Worm (Caenorhabditis elegans) whole organism, mixed stage, embryonic: Measurements from ENCODE around the gene gon-14.
A peak's percentile ranks its signal among the peaks of the same experiment; 100 is the strongest.

Source experiments
- M03D4.4 ChIP-seq: sonication (generic microtip); optimal IDR thresholded peaks from 2 replicates; lab custom pipeline; 2017; ENCODE audit warnings: mild to moderate bottlenecking, missing genetic modification characterization, missing compliant biosample characterization
- bed-3 ChIP-seq: fragments of 200-800 bp; sonication (Bioruptor generic); optimal IDR thresholded peaks from 3 replicates; lab custom pipeline; 2018; ENCODE audit warnings: mild to moderate bottlenecking, missing genetic modification characterization, moderate library complexity, missing compliant biosample characterization
- blmp-1 ChIP-seq: fragments of 150-350 bp; optimal IDR thresholded peaks from 2 replicates; lab custom pipeline; 2014; ENCODE audit warnings: missing biosample characterization, missing genetic modification characterization
- ceh-39 ChIP-seq: fragments of 150-350 bp; optimal IDR thresholded peaks from 2 replicates; lab custom pipeline; 2014; ENCODE audit warnings: missing biosample characterization, missing genetic modification characterization
- ceh-43 ChIP-seq: fragments of 200-800 bp; sonication (Bioruptor generic); optimal IDR thresholded peaks from 2 replicates; lab custom pipeline; 2018; ENCODE audit warnings: mild to moderate bottlenecking, missing genetic modification characterization, moderate library complexity, missing compliant biosample characterization
- ces-1 ChIP-seq: fragments of 150-350 bp; optimal IDR thresholded peaks from 2 replicates; lab custom pipeline; 2014; ENCODE audit warnings: missing biosample characterization, missing genetic modification reagents, missing genetic modification characterization
- cnd-1 ChIP-seq: fragments of 200-800 bp; sonication (Bioruptor generic); optimal IDR thresholded peaks from 2 replicates; lab custom pipeline; 2018; ENCODE audit warnings: mild to moderate bottlenecking, missing genetic modification characterization, missing compliant biosample characterization
- drap-1 ChIP-seq: fragments of 200-800 bp; sonication (Bioruptor generic); optimal IDR thresholded peaks from 3 replicates; lab custom pipeline; 2018; ENCODE audit warnings: mild to moderate bottlenecking, missing genetic modification characterization, missing compliant biosample characterization
- elt-1 ChIP-seq: sonication (generic microtip); optimal IDR thresholded peaks from 2 replicates; lab custom pipeline; 2017; ENCODE audit warnings: missing genetic modification characterization, mild to moderate bottlenecking, missing compliant biosample characterization, antibody characterized with exemption, moderate library complexity, borderline replicate concordance; ENCODE audit not compliant: insufficient read depth
- elt-3 ChIP-seq: fragments of 150-350 bp; optimal IDR thresholded peaks from 2 replicates; lab custom pipeline; 2014; ENCODE audit warnings: missing biosample characterization, missing genetic modification characterization
- flh-1 ChIP-seq: fragments of 200-800 bp; sonication (Bioruptor generic); optimal IDR thresholded peaks from 2 replicates; lab custom pipeline; 2018; ENCODE audit warnings: mild to moderate bottlenecking, missing genetic modification characterization, moderate library complexity, missing compliant biosample characterization
- ham-2 ChIP-seq: fragments of 200-800 bp; sonication (Bioruptor generic); optimal IDR thresholded peaks from 2 replicates; lab custom pipeline; 2018; ENCODE audit warnings: mild to moderate bottlenecking, missing genetic modification characterization, missing compliant biosample characterization
- lin-32 ChIP-seq: fragments of 200-800 bp; sonication (Bioruptor generic); optimal IDR thresholded peaks from 2 replicates; lab custom pipeline; 2018; ENCODE audit warnings: mild to moderate bottlenecking, missing genetic modification characterization, missing compliant biosample characterization
- lsy-2 ChIP-seq: fragments of 150-350 bp; optimal IDR thresholded peaks from 2 replicates; lab custom pipeline; 2014; ENCODE audit warnings: missing biosample characterization, missing genetic modification characterization
- mep-1 ChIP-seq: fragments of 150-350 bp; optimal IDR thresholded peaks from 2 replicates; lab custom pipeline; 2017; ENCODE audit warnings: missing biosample characterization, missing genetic modification reagents, missing genetic modification characterization, inconsistent platforms
- mls-2 ChIP-seq: sonication (generic microtip); optimal IDR thresholded peaks from 2 replicates; lab custom pipeline; 2016; ENCODE audit warnings: mild to moderate bottlenecking, missing genetic modification characterization, moderate library complexity, missing compliant biosample characterization
- nhr-12 ChIP-seq: fragments of 150-350 bp; optimal IDR thresholded peaks from 2 replicates; lab custom pipeline; 2014; ENCODE audit warnings: missing biosample characterization, missing genetic modification characterization
- nhr-2 ChIP-seq: fragments of 150-350 bp; optimal IDR thresholded peaks from 2 replicates; lab custom pipeline; 2014; ENCODE audit warnings: missing biosample characterization, missing genetic modification characterization
- nhr-237 ChIP-seq: fragments of 150-350 bp; optimal IDR thresholded peaks from 2 replicates; lab custom pipeline; 2014; ENCODE audit warnings: missing biosample characterization, missing genetic modification characterization
- nhr-28 ChIP-seq: fragments of 150-350 bp; optimal IDR thresholded peaks from 2 replicates; lab custom pipeline; 2014; ENCODE audit warnings: missing biosample characterization, missing genetic modification characterization
- nhr-76 ChIP-seq: sonication (generic microtip); optimal IDR thresholded peaks from 2 replicates; lab custom pipeline; 2017; ENCODE audit warnings: missing biosample characterization, missing genetic modification characterization
- pha-4 ChIP-seq: fragments of 150-350 bp; optimal IDR thresholded peaks from 2 replicates; lab custom pipeline; 2018; ENCODE audit warnings: missing biosample characterization, missing genetic modification reagents, missing genetic modification characterization
- sem-2 ChIP-seq: fragments of 200-800 bp; sonication (Bioruptor generic); optimal IDR thresholded peaks from 2 replicates; lab custom pipeline; 2018; ENCODE audit warnings: mild to moderate bottlenecking, missing genetic modification characterization, missing compliant biosample characterization
- snpc-4 ChIP-seq: fragments of 150-350 bp; optimal IDR thresholded peaks from 2 replicates; lab custom pipeline; 2014; ENCODE audit warnings: missing biosample characterization, missing genetic modification characterization
- sptf-1 ChIP-seq: sonication (generic microtip); optimal IDR thresholded peaks from 2 replicates; lab custom pipeline; 2017; ENCODE audit warnings: mild to moderate bottlenecking, missing genetic modification characterization, moderate library complexity, missing compliant biosample characterization
- tbx-8 ChIP-seq: fragments of 200-800 bp; sonication (Bioruptor generic); optimal IDR thresholded peaks from 2 replicates; lab custom pipeline; 2018; ENCODE audit warnings: mild to moderate bottlenecking, missing genetic modification characterization, moderate library complexity, missing compliant biosample characterization
- unc-120 ChIP-seq: sonication (generic microtip); optimal IDR thresholded peaks from 2 replicates; lab custom pipeline; 2017; ENCODE audit warnings: missing genetic modification characterization, missing compliant biosample characterization; ENCODE audit not compliant: poor library complexity, severe bottlenecking
- unc-39 ChIP-seq: fragments of 150-350 bp; optimal IDR thresholded peaks from 2 replicates; lab custom pipeline; 2014; ENCODE audit warnings: missing biosample characterization, missing genetic modification characterization
- unc-62 ChIP-seq: fragments of 150-350 bp; optimal IDR thresholded peaks from 2 replicates; lab custom pipeline; 2014; ENCODE audit warnings: missing biosample characterization, missing genetic modification reagents, missing genetic modification characterization
- zip-8 ChIP-seq: fragments of 150-350 bp; optimal IDR thresholded peaks from 2 replicates; lab custom pipeline; 2014; ENCODE audit warnings: missing biosample characterization, missing genetic modification characterization
- ztf-11 ChIP-seq: fragments of 150-350 bp; optimal IDR thresholded peaks from 2 replicates; lab custom pipeline; 2014; ENCODE audit warnings: missing biosample characterization, missing genetic modification characterization

gon-14 gene

DNA sequence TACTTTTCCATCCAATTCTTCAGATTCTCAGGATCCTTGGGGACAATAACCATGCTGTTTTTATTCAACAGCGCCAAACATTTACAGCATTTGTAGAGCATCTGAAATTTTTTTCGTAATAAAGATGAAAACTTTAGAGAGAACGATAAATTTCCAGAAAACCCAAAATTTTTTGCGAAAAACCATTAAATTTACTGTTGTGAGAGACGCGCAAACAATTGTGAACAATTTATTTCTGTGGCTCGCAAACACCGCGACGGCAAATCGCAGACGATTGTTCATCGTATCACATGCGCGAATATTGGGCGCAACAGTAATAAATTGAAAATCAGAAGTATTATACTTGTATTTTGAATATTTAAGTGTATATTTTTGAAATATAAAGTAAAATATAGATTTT lies at the start of gene gon-14:
Gene gon-14, minus strand, starts transcription at position 101 of the 400 bp plus-strand sequence.
- TF ChIP-seq bed-3 (no peak), tbx-8 (GFP tag; lab: Kevin White, UChicago) (no peak)

DNA sequence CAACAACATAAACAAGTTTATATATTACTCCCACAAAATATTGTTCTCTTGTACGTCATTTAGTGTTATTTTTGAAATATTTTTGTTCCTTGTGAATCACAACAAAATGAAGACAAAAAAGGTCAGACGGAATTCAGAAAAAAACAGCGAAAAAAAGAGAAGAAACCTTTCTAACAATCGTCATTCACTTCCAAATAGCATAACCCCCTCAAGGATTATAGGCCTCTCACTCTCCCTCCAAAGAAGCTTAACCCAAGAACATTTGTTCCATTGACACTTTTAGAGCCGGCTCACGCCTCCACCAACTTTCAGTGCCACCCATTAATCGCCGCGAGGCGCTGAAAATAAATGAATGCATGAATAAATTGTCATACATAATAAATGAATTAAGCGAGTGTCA lies 48.6 kb upstream of the gon-14 start:
- no peak for TF ChIP-seq nhr-2 (tag; lab: Kevin White, UChicago)
- no peak for TF ChIP-seq pha-4 (tag; lab: Kevin White, UChicago)
- no peak for TF ChIP-seq bed-3
- TF ChIP-seq M03D4.4: no peak
- no peak for TF ChIP-seq nhr-76 (tag; lab: Kevin White, UChicago)
- no peak for TF ChIP-seq mep-1 (tag; lab: Kevin White, UChicago)
- TF ChIP-seq elt-3 (tag; lab: Kevin White, UChicago): no peak
- TF ChIP-seq ceh-39 (tag; lab: Kevin White, UChicago): no peak
- TF ChIP-seq snpc-4 (tag; lab: Kevin White, UChicago): no peak
- no peak for TF ChIP-seq unc-120 (tag; lab: Kevin White, UChicago)
- no peak for TF ChIP-seq drap-1 (GFP tag; lab: Kevin White, UChicago)
- TF ChIP-seq flh-1 (GFP tag; lab: Kevin White, UChicago): no peak
- TF ChIP-seq zip-8 (tag; lab: Kevin White, UChicago): no peak
- TF ChIP-seq, all 35 proteins: peak for 0

DNA sequence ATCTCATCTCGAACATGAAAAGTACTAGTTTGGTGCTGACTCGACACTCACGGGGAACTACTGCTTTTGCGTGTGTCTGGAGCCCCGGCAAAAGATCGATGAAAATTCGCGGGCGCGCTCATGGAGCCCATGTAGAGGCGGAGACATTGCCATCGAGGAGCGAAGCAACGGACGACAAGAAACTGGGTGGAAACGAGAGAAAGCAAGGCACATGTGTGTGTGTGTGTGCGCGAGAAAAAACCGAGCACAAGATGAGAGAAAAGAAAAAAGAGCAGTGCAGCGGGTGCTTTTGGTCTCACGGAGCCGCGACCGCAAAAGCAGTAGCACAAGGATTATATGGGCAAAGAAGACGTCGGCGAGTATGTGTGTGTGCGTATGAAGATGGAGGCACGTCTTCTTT lies 47.8 kb upstream of the gon-14 start:
- no peak for TF ChIP-seq nhr-28 (tag; lab: Kevin White, UChicago)
- no peak for TF ChIP-seq ceh-39 (tag; lab: Kevin White, UChicago)
- TF ChIP-seq zip-8 (tag; lab: Kevin White, UChicago): no peak
- no peak for TF ChIP-seq ces-1 (GFP tag; lab: Kevin White, UChicago)
- TF ChIP-seq sptf-1 (tag; lab: Kevin White, UChicago): peak; percentile 14
- no peak for TF ChIP-seq ceh-43
- no peak for TF ChIP-seq pha-4 (tag; lab: Kevin White, UChicago)
- no peak for TF ChIP-seq nhr-12 (tag; lab: Kevin White, UChicago)
- peak; percentile 50 for TF ChIP-seq mep-1 (tag; lab: Kevin White, UChicago)
- no peak for TF ChIP-seq unc-62
- TF ChIP-seq blmp-1: no peak
- TF ChIP-seq ztf-11 (tag; lab: Kevin White, UChicago): no peak

DNA sequence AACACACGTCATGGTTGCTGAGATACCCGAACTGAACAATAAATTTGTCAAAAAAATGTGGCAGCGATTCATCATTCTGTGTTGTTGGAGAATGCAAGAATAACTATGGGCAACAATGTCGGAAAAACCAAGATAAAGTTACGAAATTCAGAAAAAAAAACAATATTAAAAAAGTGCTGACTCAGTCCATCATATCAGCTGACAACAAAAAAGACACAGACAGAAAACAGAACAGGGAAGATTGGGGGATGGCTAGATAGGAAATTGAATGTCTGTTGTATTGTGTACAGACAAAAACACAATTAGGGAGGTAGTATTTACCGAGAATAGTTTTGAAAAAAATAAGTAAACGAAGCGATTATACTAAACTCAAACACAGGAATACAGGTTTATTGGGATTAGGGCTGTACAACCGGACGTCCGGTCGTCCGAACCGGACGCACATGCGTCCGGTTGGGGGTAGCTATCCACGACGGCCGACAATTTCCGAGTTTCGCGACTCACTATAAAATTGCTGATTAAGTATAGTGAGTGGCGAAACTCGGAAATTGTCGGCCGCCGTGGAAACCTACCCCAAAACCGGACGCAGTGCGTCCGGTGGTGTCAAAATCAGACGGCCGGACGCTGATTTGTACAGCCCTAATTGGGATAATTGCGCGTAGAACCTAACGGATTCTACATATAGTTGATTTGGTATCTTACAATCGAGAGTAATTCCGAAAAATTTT lies 46.7 kb upstream of the gon-14 start:
- no peak for TF ChIP-seq ceh-43
- no peak for TF ChIP-seq bed-3
- no peak for TF ChIP-seq nhr-237 (tag; lab: Kevin White, UChicago)
- TF ChIP-seq lsy-2 (tag; lab: Kevin White, UChicago): no peak
- TF ChIP-seq sem-2 (GFP tag; lab: Kevin White, UChicago): no peak
- no peak for TF ChIP-seq lin-32
- no peak for TF ChIP-seq cnd-1 (tag; lab: Kevin White, UChicago)
- no peak for TF ChIP-seq mls-2
- TF ChIP-seq ham-2 (GFP tag; lab: Kevin White, UChicago): no peak
- TF ChIP-seq elt-1 (tag; lab: Kevin White, UChicago): no peak
- no peak for TF ChIP-seq unc-39 (tag; lab: Kevin White, UChicago)

DNA sequence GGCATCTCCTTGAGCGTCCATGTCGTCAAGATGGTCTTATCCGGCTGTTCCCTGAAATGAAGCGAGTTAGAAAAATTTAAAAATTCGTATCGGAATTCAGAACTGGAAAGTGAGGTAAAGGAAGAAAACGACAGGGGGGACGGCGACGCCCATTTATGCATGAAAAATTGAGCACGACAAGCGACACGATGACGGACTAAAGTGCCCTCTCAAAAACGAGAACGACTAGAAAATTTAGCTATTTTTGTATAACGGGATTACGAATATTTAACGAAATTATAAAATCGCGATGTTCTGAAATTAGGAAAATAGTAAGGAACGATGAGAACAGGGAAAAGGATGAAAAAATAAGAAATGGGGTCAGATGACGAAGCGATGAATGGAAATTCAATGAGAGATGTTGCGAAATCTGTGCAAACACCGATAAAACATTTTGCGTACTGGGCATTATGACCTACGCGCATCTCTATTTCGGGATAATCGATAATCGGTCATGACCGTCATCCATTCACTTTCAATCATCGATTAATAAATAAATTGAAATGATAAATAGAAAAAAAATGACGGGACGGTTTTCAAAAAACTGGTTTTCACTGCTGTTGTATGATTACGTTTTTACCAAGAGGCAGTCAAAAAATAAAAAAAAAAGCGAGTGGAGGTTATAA lies 45.6 kb upstream of the gon-14 start, which contains the start of gene snb-1:
Gene snb-1, minus strand, starts transcription at position 51 of the 665 bp plus-strand sequence.
- TF ChIP-seq blmp-1 (peak; percentile 11), nhr-237 (tag; lab: Kevin White, UChicago) (peak; percentile 53), tbx-8 (GFP tag; lab: Kevin White, UChicago) (no peak), drap-1 (GFP tag; lab: Kevin White, UChicago) (no peak), pha-4 (tag; lab: Kevin White, UChicago) (peak; percentile 34), ztf-11 (tag; lab: Kevin White, UChicago) (no peak), unc-39 (tag; lab: Kevin White, UChicago) (no peak), mep-1 (tag; lab: Kevin White, UChicago) (peak; percentile 7), M03D4.4 (no peak), lsy-2 (tag; lab: Kevin White, UChicago) (peak; percentile 56), elt-3 (tag; lab: Kevin White, UChicago) (no peak), ceh-39 (tag; lab: Kevin White, UChicago) (peak; percentile 55), nhr-28 (tag; lab: Kevin White, UChicago) (no peak), bed-3 (no peak), ces-1 (GFP tag; lab: Kevin White, UChicago) (peak; percentile 25), nhr-76 (tag; lab: Kevin White, UChicago) (no peak), unc-120 (tag; lab: Kevin White, UChicago) (peak; percentile 82)
- TF ChIP-seq, all 35 proteins: peak for 8
